Worm (Caenorhabditis elegans): ENCODE results near the gene M04C3.2.

The M04C3.2 gene

DNA sequence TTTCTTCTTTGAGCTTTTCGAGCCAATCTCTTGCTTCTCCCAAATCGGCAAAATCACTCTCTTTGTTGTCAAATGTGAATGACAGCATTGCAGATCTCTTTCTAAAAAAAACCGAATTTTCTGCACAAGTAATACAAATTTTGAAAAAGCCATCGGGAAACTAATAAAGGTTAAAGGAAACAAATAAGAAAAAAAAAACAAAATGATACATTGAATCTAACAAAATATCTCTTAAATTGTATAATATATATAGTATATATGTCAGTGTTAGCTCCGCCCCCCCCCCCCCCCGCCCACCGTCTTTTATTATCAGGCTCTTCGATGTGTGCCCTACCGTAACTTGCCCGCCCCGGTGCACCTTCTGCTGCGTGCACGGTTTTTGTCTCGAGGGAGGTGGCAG lies 15.7 kb downstream of the M04C3.2 start, which contains the start of gene C25F9.11 (continued):
- TF ChIP-seq madf-6 (GFP tag; IDR thresholded peaks at IDR 0.05), result no peak

DNA sequence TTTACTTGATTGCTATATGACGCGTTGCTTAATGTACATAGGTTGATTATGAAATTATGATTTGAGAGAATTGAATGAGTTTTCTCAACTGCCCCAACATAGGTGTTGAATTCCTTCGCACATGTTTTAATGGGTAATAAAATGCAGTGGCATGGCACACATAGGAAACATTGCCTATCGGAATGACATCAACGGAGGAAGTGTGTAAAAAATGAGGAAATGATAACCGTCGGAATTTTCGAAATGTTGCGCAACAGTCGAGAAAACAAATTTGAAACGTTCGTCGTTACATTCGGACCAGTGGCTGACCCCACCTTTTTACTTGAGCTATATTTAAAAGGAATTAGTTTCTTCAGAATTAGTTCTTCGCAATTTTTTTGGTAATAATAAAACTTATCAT lies 16.7 kb downstream of the M04C3.2 start:
- TF ChIP-seq zfh-2 (GFP tag; conservative IDR thresholded peaks at IDR 0.05), result no peak
- TF ChIP-seq Y56A3A.18 (GFP tag; IDR thresholded peaks at IDR 0.05), result no peak
- TF ChIP-seq attf-6 (GFP tag; IDR thresholded peaks at IDR 0.05), result no peak
- TF ChIP-seq cebp-1 (GFP tag; IDR thresholded peaks at IDR 0.05), result peak; percentile 53; the same call in 1 of the 2 replicates
- peak; percentile 57 for TF ChIP-seq cebp-1 (tag; optimal IDR thresholded peaks at IDR 0.05)
- TF ChIP-seq nhr-120 (GFP tag; IDR thresholded peaks at IDR 0.05), result no peak
- no peak for TF ChIP-seq nhr-80 (tag; optimal IDR thresholded peaks at IDR 0.05)
- no peak for TF ChIP-seq B0035.1 (tag; optimal IDR thresholded peaks at IDR 0.05)

DNA sequence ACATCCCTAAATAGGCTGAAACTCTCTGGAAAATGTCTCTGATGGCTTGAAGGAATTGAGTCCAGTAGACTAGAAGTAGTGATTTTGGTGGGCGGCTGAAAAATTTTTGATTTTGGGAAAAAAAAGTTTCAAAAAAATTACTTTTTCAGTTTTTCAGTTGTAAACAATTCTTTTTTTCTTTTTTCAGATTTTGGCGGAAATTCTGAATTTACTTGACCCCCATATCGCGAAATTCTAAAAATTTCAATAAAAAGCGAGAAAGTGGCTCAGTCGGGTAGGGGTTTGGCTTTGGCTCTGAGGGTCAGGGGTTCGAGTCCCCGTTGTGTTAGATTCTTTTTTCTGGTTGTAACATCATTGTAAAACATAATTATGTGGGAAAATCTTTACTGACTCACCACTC lies 17.7 kb downstream of the M04C3.2 start, which contains the start of gene srw-85:
Gene srw-85 (minus strand): TSS at position 101 of the 400 bp plus-strand sequence.
- TF ChIP-seq rpc-1 (optimal IDR thresholded peaks at IDR 0.05), result no peak
- TF ChIP-seq rpc-1 (tag; optimal IDR thresholded peaks at IDR 0.05), result peak; percentile 16
- TF ChIP-seq F57A8.1 (GFP tag; optimal IDR thresholded peaks at IDR 0.05), result no peak

- TF ChIP-seq snpc-1.3 (tag; optimal IDR thresholded peaks at IDR 0.05; ENCODE audit: insufficient read depth) (no peak), ZK185.1 (tag; optimal IDR thresholded peaks at IDR 0.05; ENCODE audit: poor library complexity, severe bottlenecking) (no peak), B0035.1 (tag; optimal IDR thresholded peaks at IDR 0.05) (no peak), hsf-1 (GFP tag; IDR thresholded peaks at IDR 0.05) (no peak), Y53F4B.3 (GFP tag; IDR thresholded peaks at IDR 0.05) (no peak), egl-18 (GFP tag; IDR thresholded peaks at IDR 0.05) (no peak), somi-1 (GFP tag; optimal IDR thresholded peaks at IDR 0.05) (no peak), bed-2 (GFP tag; IDR thresholded peaks at IDR 0.05) (0 out of 2 replicates have a peak, but pooled peaks have one; percentile 10), hrde-1 (tag; optimal IDR thresholded peaks at IDR 0.05; ENCODE audit: borderline replicate concordance) (no peak), aptf-2 (GFP tag; conservative IDR thresholded peaks at IDR 0.05) (no peak), mes-4 (tag; optimal IDR thresholded peaks at IDR 0.05) (no peak), tlf-1 (GFP tag; optimal IDR thresholded peaks at IDR 0.05) (no peak), mcd-1 (GFP tag; IDR thresholded peaks at IDR 0.05) (no peak; the same call in 1 of the 2 replicates), attf-3 (GFP tag; conservative IDR thresholded peaks at IDR 0.05) (peak; percentile 34; the same call in 1 of the 2 replicates), tbp1 (GFP tag; optimal IDR thresholded peaks at IDR 0.05) (no peak), mel-28 (tag; optimal IDR thresholded peaks at IDR 0.05; ENCODE audit: borderline replicate concordance) (no peak), cebp-2 (GFP tag; IDR thresholded peaks at IDR 0.05) (no peak), T07F8.4 (tag; optimal IDR thresholded peaks at IDR 0.05) (no peak), hlh-26 (GFP tag; conservative IDR thresholded peaks at IDR 0.05) (no peak), rec-8 (tag; optimal IDR thresholded peaks at IDR 0.05) (no peak), ztf-28 (GFP tag; IDR thresholded peaks at IDR 0.05) (no peak), egl-44 (GFP tag; IDR thresholded peaks at IDR 0.05) (no peak; the same call in 1 of the 2 replicates), nhr-80 (tag; optimal IDR thresholded peaks at IDR 0.05) (no peak), ztf-26 (tag; optimal IDR thresholded peaks at IDR 0.05) (no peak), D2030.7 (GFP tag; IDR thresholded peaks at IDR 0.05) (no peak), Y79H2A.3 (GFP tag; conservative IDR thresholded peaks at IDR 0.05) (no peak), F52B5.7 (tag; optimal IDR thresholded peaks at IDR 0.05) (peak; percentile 63), xnd-1 (tag; optimal IDR thresholded peaks at IDR 0.05) (no peak), ceh-91 (GFP tag; IDR thresholded peaks at IDR 0.05) (no peak), nfyb-1 (GFP tag; IDR thresholded peaks at IDR 0.05) (no peak), F39B2.1 (GFP tag; IDR thresholded peaks at IDR 0.05) (no peak), madf-8 (GFP tag; conservative IDR thresholded peaks at IDR 0.05) (no peak)
Measured at ce11 chrV:19430351-19430913, 18.3 kb downstream of the M04C3.2 start.

Measured in whole organism, young adult.